Worm (Caenorhabditis elegans): ENCODE measurements around the gene Y50D4B.2.

ce11 chrV:1084016-1084415 lies 16.4 kb upstream of the Y50D4B.2 start, which contains the start of gene Y50D4B.6:
- TF ChIP-seq W03F9.2 (tag; optimal IDR thresholded peaks at IDR 0.05) (no peak), him-1 (tag; optimal IDR thresholded peaks at IDR 0.05) (no peak)

Data from whole organism, L4/young adult.